Fruit fly (Drosophila melanogaster) whole organism, prepupa: ENCODE results near the gene CG2767.

Source experiments
- CG11294 ChIP-seq: fragments of 200-800 bp; sonication (Bioruptor generic); IDR thresholded peaks from 2 replicates; pipeline ENCODE4 v1.3.6; 2022; ENCODE audit warnings: missing biosample characterization, missing genetic modification characterization
- CG32006 ChIP-seq: fragments of 200-800 bp; sonication (Bioruptor generic); optimal IDR thresholded peaks from 3 replicates; lab custom pipeline; 2017; ENCODE audit warnings: missing biosample characterization, mild to moderate bottlenecking, missing genetic modification characterization
- CG6163 ChIP-seq: fragments of 200-800 bp; sonication (Bioruptor generic); IDR thresholded peaks from 3 replicates; pipeline ENCODE4 v1.3.6; 2022; ENCODE audit warnings: missing biosample characterization, missing genetic modification characterization
- CG6792 ChIP-seq: fragments of 200-800 bp; sonication (Bioruptor generic); optimal IDR thresholded peaks from 3 replicates; lab custom pipeline; 2016; ENCODE audit warnings: missing biosample characterization, missing genetic modification characterization
- CG6808 ChIP-seq: fragments of 200-800 bp; sonication (Bioruptor generic); optimal IDR thresholded peaks from 3 replicates; lab custom pipeline; 2017; ENCODE audit warnings: missing biosample characterization, missing genetic modification characterization, mild to moderate bottlenecking, moderate library complexity, missing genetic modification reagents
- CG7368 ChIP-seq: fragments of 200-800 bp; sonication (Bioruptor generic); optimal IDR thresholded peaks from 3 replicates; lab custom pipeline; 2016; ENCODE audit warnings: missing biosample characterization, missing genetic modification characterization
- Lpt ChIP-seq: fragments of 200-800 bp; sonication (Bioruptor generic); optimal IDR thresholded peaks from 3 replicates; lab custom pipeline; 2016; ENCODE audit warnings: missing biosample characterization, missing genetic modification characterization
- Met ChIP-seq: fragments of 200-800 bp; sonication (Bioruptor generic); optimal IDR thresholded peaks from 3 replicates; lab custom pipeline; 2016; ENCODE audit warnings: missing biosample characterization, missing genetic modification characterization
- Smox ChIP-seq: fragments of 200-800 bp; sonication (Bioruptor generic); optimal IDR thresholded peaks from 3 replicates; lab custom pipeline; 2016; ENCODE audit warnings: missing biosample characterization, missing genetic modification characterization
- dsx ChIP-seq: fragments of 200-800 bp; optimal IDR thresholded peaks from 3 replicates; lab custom pipeline; 2019; ENCODE audit warnings: missing biosample characterization, mild to moderate bottlenecking, missing genetic modification characterization, moderate library complexity; ENCODE audit not compliant: poor library complexity, severe bottlenecking
- eg ChIP-seq: fragments of 200-800 bp; sonication (Bioruptor generic); IDR thresholded peaks from 3 replicates; pipeline ENCODE4 v1.3.6; 2022; ENCODE audit warnings: missing biosample characterization, missing genetic modification characterization

- TF ChIP-seq CG32006 (GFP tag; lab: Kevin White, UChicago) (no peak), Lpt (GFP tag; lab: Kevin White, UChicago) (no peak), Smox (GFP tag; lab: Kevin White, UChicago) (no peak), CG7368 (GFP tag; lab: Kevin White, UChicago) (no peak), CG6163 (GFP tag; lab: Robert Waterston, UW) (no peak), CG11294 (GFP tag; lab: Robert Waterston, UW) (no peak), dsx (GFP tag; lab: Kevin White, UChicago) (no peak), eg (GFP tag; lab: Robert Waterston, UW) (no peak), CG6808 (GFP tag; lab: Kevin White, UChicago) (no peak), Met (GFP tag; lab: Kevin White, UChicago) (no peak), CG6792 (GFP tag; lab: Kevin White, UChicago) (no peak)
Observed at dm6 chr3R:7972179-7972578, 35.7 kb downstream of the CG2767 start.
